Fruit fly (Drosophila melanogaster) whole organism, embryonic: Measurements from ENCODE around the gene saturn.

Source experiments
- Adf1 ChIP-seq: fragments of 200-800 bp; sonication (Bioruptor generic); IDR thresholded peaks from 2 replicates; pipeline ENCODE4 v1.3.6; 2022; ENCODE audit warnings: missing biosample characterization, missing genetic modification characterization
- CG10267 ChIP-seq: fragments of 200-800 bp; sonication (Bioruptor generic); optimal IDR thresholded peaks from 2 replicates; lab custom pipeline; 2018; ENCODE audit warnings: missing biosample characterization, mild to moderate bottlenecking, missing genetic modification characterization, moderate library complexity
- CG10321 ChIP-seq: fragments of 200-800 bp; sonication (Bioruptor generic); IDR thresholded peaks from 2 replicates; pipeline ENCODE4 v1.3.6; 2022; ENCODE audit warnings: missing biosample characterization, missing genetic modification characterization
- CG10543 ChIP-seq: fragments of 200-800 bp; sonication (Bioruptor generic); optimal IDR thresholded peaks from 3 replicates; lab custom pipeline; 2017; ENCODE audit warnings: missing biosample characterization, mild to moderate bottlenecking, missing genetic modification characterization, moderate library complexity
- CG12744 ChIP-seq: fragments of 200-800 bp; sonication (Bioruptor generic); optimal IDR thresholded peaks from 2 replicates; lab custom pipeline; 2016; ENCODE audit warnings: missing biosample characterization, missing genetic modification characterization
- CG13424 ChIP-seq: fragments of 200-800 bp; sonication (Bioruptor generic); optimal IDR thresholded peaks from 2 replicates; lab custom pipeline; 2019; ENCODE audit warnings: missing biosample characterization, mild to moderate bottlenecking, missing genetic modification characterization, moderate library complexity
- CG1529 ChIP-seq: fragments of 200-800 bp; sonication (Bioruptor generic); optimal IDR thresholded peaks from 3 replicates; lab custom pipeline; 2018; ENCODE audit warnings: missing biosample characterization, missing genetic modification characterization
- CG32772 ChIP-seq: fragments of 200-800 bp; sonication (Bioruptor generic); IDR thresholded peaks from 2 replicates; pipeline ENCODE4 v1.3.6; 2022; ENCODE audit warnings: missing biosample characterization, missing genetic modification characterization
- CG33213 ChIP-seq: fragments of 200-800 bp; sonication (Bioruptor generic); optimal IDR thresholded peaks from 3 replicates; lab custom pipeline; 2016; ENCODE audit warnings: missing biosample characterization, missing genetic modification characterization
- CG3407 ChIP-seq: fragments of 200-800 bp; sonication (Bioruptor generic); optimal IDR thresholded peaks from 2 replicates; lab custom pipeline; 2018; ENCODE audit warnings: missing biosample characterization, mild to moderate bottlenecking, missing genetic modification characterization
- CG7987 ChIP-seq: fragments of 200-800 bp; sonication (Bioruptor generic); optimal IDR thresholded peaks from 2 replicates; lab custom pipeline; 2018; ENCODE audit warnings: missing biosample characterization, mild to moderate bottlenecking, missing genetic modification characterization, moderate library complexity
- CG8765 ChIP-seq: fragments of 200-800 bp; sonication (Bioruptor generic); IDR thresholded peaks from 2 replicates; pipeline ENCODE4 v1.3.6; 2022; ENCODE audit warnings: missing biosample characterization, missing genetic modification characterization
- CG8924 ChIP-seq: fragments of 200-800 bp; optimal IDR thresholded peaks from 3 replicates; lab custom pipeline; 2019; ENCODE audit warnings: missing biosample characterization, mild to moderate bottlenecking, missing genetic modification characterization, moderate library complexity
- CG9876 ChIP-seq: fragments of 200-800 bp; sonication (Bioruptor generic); optimal IDR thresholded peaks from 2 replicates; lab custom pipeline; 2016; ENCODE audit warnings: missing biosample characterization, missing genetic modification characterization
- Camta ChIP-seq: fragments of 200-800 bp; sonication (Bioruptor generic); optimal IDR thresholded peaks from 2 replicates; lab custom pipeline; 2016; ENCODE audit warnings: missing biosample characterization, missing genetic modification characterization
- E2f2 ChIP-seq: fragments of 200-800 bp; sonication (Bioruptor generic); IDR thresholded peaks from 2 replicates; pipeline ENCODE4 v1.3.6; 2022; ENCODE audit warnings: missing biosample characterization, missing genetic modification characterization
- Fer1 ChIP-seq: fragments of 200-800 bp; sonication (Bioruptor generic); optimal IDR thresholded peaks from 2 replicates; lab custom pipeline; 2017; ENCODE audit warnings: missing biosample characterization, mild to moderate bottlenecking, missing genetic modification characterization
- Gug ChIP-seq: fragments of 200-800 bp; sonication (Bioruptor generic); IDR thresholded peaks from 4 replicates; pipeline ENCODE4 v1.3.6; 2022; ENCODE audit warnings: missing biosample characterization, missing genetic modification characterization
- HLH54F ChIP-seq: fragments of 200-800 bp; sonication (Bioruptor generic); optimal IDR thresholded peaks from 3 replicates; lab custom pipeline; 2016; ENCODE audit warnings: missing biosample characterization, missing genetic modification characterization
- Hr39 ChIP-seq: fragments of >200 bp; optimal IDR thresholded peaks from 2 replicates; lab custom pipeline; 2017
- Myb ChIP-seq: fragments of 200-800 bp; sonication (Bioruptor generic); optimal IDR thresholded peaks from 2 replicates; lab custom pipeline; 2016; ENCODE audit warnings: missing biosample characterization, missing genetic modification characterization
- Nf-YB ChIP-seq: fragments of 200-800 bp; sonication (Bioruptor generic); optimal IDR thresholded peaks from 3 replicates; lab custom pipeline; 2019; ENCODE audit warnings: missing biosample characterization, mild to moderate bottlenecking, missing genetic modification characterization, moderate library complexity
- Nf-YC ChIP-seq: fragments of 200-800 bp; optimal IDR thresholded peaks from 3 replicates; lab custom pipeline; 2019; ENCODE audit warnings: missing biosample characterization, mild to moderate bottlenecking, missing genetic modification characterization, moderate library complexity
- Oli ChIP-seq: fragments of 200-800 bp; sonication (Bioruptor generic); optimal IDR thresholded peaks from 2 replicates; lab custom pipeline; 2018; ENCODE audit warnings: missing biosample characterization, mild to moderate bottlenecking, missing genetic modification characterization, moderate library complexity
- Side ChIP-seq: fragments of 200-800 bp; sonication (Bioruptor generic); optimal IDR thresholded peaks from 2 replicates; lab custom pipeline; 2016; ENCODE audit warnings: missing biosample characterization, missing genetic modification characterization
- Stat92E ChIP-seq, 3 experiments: fragments of >200 bp in 2 of 3; fragments of 200-800 bp in 1 of 3; sonication (Bioruptor generic) in 1 of 3; optimal IDR thresholded peaks; 2 replicates each; lab custom pipeline; 2017 to 2019; ENCODE audit warnings: missing biosample characterization in 3 of 3, missing genetic modification characterization in 3 of 3, mild to moderate bottlenecking in 1 of 3, moderate library complexity in 1 of 3
- Vsx1 ChIP-seq: fragments of 200-800 bp; sonication (Bioruptor generic); optimal IDR thresholded peaks from 2 replicates; lab custom pipeline; 2017; ENCODE audit warnings: missing biosample characterization, mild to moderate bottlenecking, missing genetic modification characterization, missing genetic modification reagents
- az2 ChIP-seq: fragments of 200-800 bp; sonication (Bioruptor generic); optimal IDR thresholded peaks from 3 replicates; lab custom pipeline; 2016; ENCODE audit warnings: missing biosample characterization, missing genetic modification characterization
- bbx ChIP-seq: fragments of 200-800 bp; sonication (Bioruptor generic); IDR thresholded peaks from 2 replicates; pipeline ENCODE4 v1.3.6; 2022; ENCODE audit warnings: missing biosample characterization, missing genetic modification characterization; ENCODE audit not compliant: partially characterized antibody
- bigmax ChIP-seq: fragments of 200-800 bp; sonication (Bioruptor generic); optimal IDR thresholded peaks from 2 replicates; lab custom pipeline; 2018; ENCODE audit warnings: missing biosample characterization, mild to moderate bottlenecking, missing genetic modification characterization
- btn ChIP-seq: fragments of 200-800 bp; sonication (Bioruptor generic); optimal IDR thresholded peaks from 2 replicates; lab custom pipeline; 2016; ENCODE audit warnings: missing biosample characterization, missing genetic modification characterization
- ci ChIP-seq: fragments of 200-800 bp; sonication (Bioruptor generic); IDR thresholded peaks from 3 replicates; pipeline ENCODE4 v1.3.6; 2022; ENCODE audit warnings: missing biosample characterization, missing genetic modification characterization
- disco-r ChIP-seq: fragments of 200-800 bp; sonication (Bioruptor generic); optimal IDR thresholded peaks from 2 replicates; lab custom pipeline; 2016; ENCODE audit warnings: missing biosample characterization, missing genetic modification characterization
- gsb-n ChIP-seq: fragments of 200-800 bp; sonication (Bioruptor generic); optimal IDR thresholded peaks from 3 replicates; lab custom pipeline; 2018; ENCODE audit warnings: missing biosample characterization, mild to moderate bottlenecking, missing genetic modification characterization
- hkb ChIP-seq, 2 experiments: fragments of 200-800 bp in 1 of 2; fragments of >200 bp in 1 of 2; sonication (Bioruptor generic) in 1 of 2; IDR thresholded peaks in 1 of 2; optimal IDR thresholded peaks in 1 of 2; 2 replicates each; pipeline versions ENCODE4 v1.3.6 to Lab custom; 2017 to 2022; ENCODE audit warnings: missing biosample characterization in 1 of 2, missing genetic modification characterization in 1 of 2
- jumu ChIP-seq: fragments of 200-800 bp; sonication (Bioruptor generic); optimal IDR thresholded peaks from 3 replicates; lab custom pipeline; 2016; ENCODE audit warnings: missing biosample characterization, missing genetic modification characterization
- kah ChIP-seq: fragments of 200-800 bp; sonication (Bioruptor generic); optimal IDR thresholded peaks from 2 replicates; lab custom pipeline; 2018; ENCODE audit warnings: missing biosample characterization, mild to moderate bottlenecking, missing genetic modification characterization
- lilli ChIP-seq: fragments of 200-800 bp; sonication (Bioruptor generic); optimal IDR thresholded peaks from 3 replicates; lab custom pipeline; 2016; ENCODE audit warnings: missing biosample characterization, missing genetic modification characterization
- maf-S ChIP-seq: fragments of 200-800 bp; sonication (Bioruptor generic); optimal IDR thresholded peaks from 2 replicates; lab custom pipeline; 2016; ENCODE audit warnings: missing biosample characterization, missing genetic modification characterization
- psq ChIP-seq: fragments of 200-800 bp; sonication (Bioruptor generic); optimal IDR thresholded peaks from 2 replicates; lab custom pipeline; 2017; ENCODE audit warnings: missing biosample characterization, missing genetic modification characterization
- pzg ChIP-seq: fragments of 200-800 bp; sonication (Bioruptor generic); optimal IDR thresholded peaks from 3 replicates; lab custom pipeline; 2018; ENCODE audit warnings: missing biosample characterization, mild to moderate bottlenecking, missing genetic modification characterization, moderate library complexity
- ranshi ChIP-seq: fragments of 200-800 bp; sonication (Bioruptor generic); IDR thresholded peaks from 2 replicates; pipeline ENCODE4 v1.3.6; 2022; ENCODE audit warnings: missing biosample characterization, missing genetic modification characterization
- ro ChIP-seq: fragments of 200-800 bp; sonication (Bioruptor generic); IDR thresholded peaks from 2 replicates; pipeline ENCODE4 v1.3.6; 2022; ENCODE audit warnings: missing biosample characterization, missing genetic modification characterization
- sna ChIP-seq: fragments of 200-800 bp; sonication (Bioruptor generic); IDR thresholded peaks from 2 replicates; pipeline ENCODE4 v1.3.6; 2022; ENCODE audit warnings: missing biosample characterization, missing genetic modification characterization; ENCODE audit not compliant: partially characterized antibody
- tin ChIP-seq: fragments of 200-800 bp; sonication (Bioruptor generic); optimal IDR thresholded peaks from 3 replicates; lab custom pipeline; 2016; ENCODE audit warnings: missing biosample characterization, missing genetic modification characterization
- unpg ChIP-seq: fragments of 200-800 bp; sonication (Bioruptor generic); optimal IDR thresholded peaks from 3 replicates; lab custom pipeline; 2018; ENCODE audit warnings: missing biosample characterization, mild to moderate bottlenecking, missing genetic modification characterization, moderate library complexity
- yki ChIP-seq: fragments of >200 bp; optimal IDR thresholded peaks from 3 replicates; lab custom pipeline; 2018
- zen2 ChIP-seq: fragments of 200-800 bp; sonication (Bioruptor generic); IDR thresholded peaks from 3 replicates; pipeline ENCODE4 v1.3.6; 2022; ENCODE audit warnings: missing biosample characterization, missing genetic modification characterization; ENCODE audit not compliant: partially characterized antibody

saturn gene

DNA sequence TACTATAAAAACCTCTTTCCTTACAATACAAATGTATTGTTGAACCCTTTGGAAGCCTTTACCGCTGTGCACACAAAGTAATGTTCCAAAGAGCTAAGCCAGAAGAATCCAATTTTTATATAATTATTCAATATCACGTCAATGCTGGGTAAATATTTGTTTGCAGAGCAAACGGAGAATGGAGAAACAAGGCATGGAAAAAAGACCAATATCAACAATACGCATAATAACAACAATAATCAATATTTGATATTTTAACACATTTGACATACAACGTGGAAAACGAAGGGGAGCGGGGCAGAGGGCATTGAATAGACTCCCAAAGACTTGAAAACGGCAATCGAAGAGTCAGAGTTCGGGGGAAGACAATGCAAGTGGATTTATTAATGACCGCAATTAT is 28.9 kb upstream of the saturn start (continued):
- TF ChIP-seq ci = peak; percentile 86
- peak; percentile 88 for TF ChIP-seq CG7987 (GFP tag; lab: Kevin White, UChicago)
- TF ChIP-seq CG3407 (GFP tag; lab: Kevin White, UChicago) = peak; percentile 77
- peak; percentile 40 for TF ChIP-seq CG33213
- peak; percentile 48 for TF ChIP-seq HLH54F (GFP tag; lab: Kevin White, UChicago)
- TF ChIP-seq ranshi (GFP tag; lab: Robert Waterston, UW) = peak; percentile 50; the same call in 1 of the 2 replicates
- TF ChIP-seq CG32772 (GFP tag; lab: Robert Waterston, UW) = no peak
- no peak for TF ChIP-seq Myb (GFP tag; lab: Kevin White, UChicago)
- 0 out of 2 replicates have a peak, but pooled peaks have one; percentile 21 for TF ChIP-seq E2f2
- no peak for TF ChIP-seq tin (GFP tag; lab: Kevin White, UChicago)
- TF ChIP-seq Camta = peak; percentile 15
- peak; percentile 42 for TF ChIP-seq CG10267 (tag; lab: Kevin White, UChicago)
- peak; percentile 67 for TF ChIP-seq Vsx1 (GFP tag; lab: Kevin White, UChicago)
- TF ChIP-seq, all 482 proteins: peak for 219

DNA sequence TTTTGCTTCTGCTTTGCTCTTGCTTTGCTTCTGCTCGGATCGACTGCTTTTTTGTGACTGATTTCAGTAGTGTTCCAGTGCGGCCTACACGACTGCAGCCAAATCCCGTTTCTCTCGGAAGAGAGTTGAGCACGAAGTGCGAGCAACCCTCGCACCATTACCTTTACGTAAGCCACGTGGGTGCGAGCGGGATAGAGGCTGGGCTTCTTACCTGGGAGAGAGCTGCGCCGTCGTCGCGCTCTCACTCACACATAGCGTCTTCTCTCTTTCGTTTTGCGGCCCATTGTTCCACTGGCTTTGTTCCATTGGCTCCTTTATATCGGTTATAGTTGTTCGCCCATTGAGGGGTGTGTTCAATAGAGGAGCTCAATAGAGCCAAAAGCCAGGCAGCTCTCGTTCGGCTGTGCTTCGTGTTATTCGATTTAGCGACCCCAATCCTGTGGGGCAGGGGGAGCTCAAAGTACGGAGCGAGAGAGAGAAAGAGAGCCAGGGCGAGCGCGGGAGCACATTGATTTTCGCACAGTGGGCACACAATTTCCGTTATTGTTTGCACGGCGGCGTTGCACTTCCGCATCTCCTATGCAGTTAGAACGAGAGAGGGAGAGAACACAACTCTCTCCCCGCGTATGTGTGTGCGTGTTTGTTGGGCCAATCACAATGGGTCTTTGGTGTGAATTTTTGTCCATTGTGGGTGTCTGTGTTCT is 25.5 kb upstream of the saturn start:
- TF ChIP-seq hkb (optimal IDR thresholded peaks at IDR 0.05; lab: Kevin White, UChicago) = no peak
- TF ChIP-seq hkb (GFP tag; IDR thresholded peaks at IDR 0.05; lab: Robert Waterston, UW) = peak; percentile 51; the same call in 1 of the 2 replicates
- TF ChIP-seq sna = 0 out of 2 replicates have a peak, but pooled peaks have one; percentile 43
- no peak for TF ChIP-seq Gug (GFP tag; lab: Robert Waterston, UW)
- TF ChIP-seq HLH54F (GFP tag; lab: Kevin White, UChicago) = no peak
- TF ChIP-seq gsb-n (tag; lab: Kevin White, UChicago) = no peak
- TF ChIP-seq disco-r = no peak
- TF ChIP-seq pzg (GFP tag; lab: Kevin White, UChicago) = no peak
- TF ChIP-seq CG12744 (GFP tag; lab: Kevin White, UChicago) = no peak
- no peak for TF ChIP-seq Hr39 (lab: Kevin White, UChicago)
- TF ChIP-seq CG8765 (GFP tag; lab: Robert Waterston, UW) = 0 out of 2 replicates have a peak, but pooled peaks have one; percentile 5
- TF ChIP-seq maf-S = no peak
- TF ChIP-seq Fer1 (GFP tag; lab: Kevin White, UChicago) = no peak
- no peak for TF ChIP-seq bigmax (GFP tag; lab: Kevin White, UChicago)
- TF ChIP-seq psq (GFP tag; lab: Kevin White, UChicago) = no peak
- TF ChIP-seq CG10543 = no peak
- TF ChIP-seq Stat92E (GFP tag; optimal IDR thresholded peaks at IDR 0.05; lab: Kevin White, UChicago) = peak in 1 of 3 experiments; percentile 54
- peak; percentile 1 for TF ChIP-seq Side
- peak; percentile 6 for TF ChIP-seq CG8924 (tag; lab: Kevin White, UChicago)
- peak; percentile 93 for TF ChIP-seq Adf1 (GFP tag; lab: Robert Waterston, UW)
- no peak for TF ChIP-seq lilli
- no peak for TF ChIP-seq kah (GFP tag; lab: Kevin White, UChicago)
- no peak for TF ChIP-seq btn (GFP tag; lab: Kevin White, UChicago)
- TF ChIP-seq bbx = peak; percentile 54; the same call in 1 of the 2 replicates
- TF ChIP-seq CG13424 (tag; lab: Kevin White, UChicago) = no peak
- TF ChIP-seq CG9876 (GFP tag; lab: Kevin White, UChicago) = no peak
- TF ChIP-seq Oli = no peak
- TF ChIP-seq jumu (GFP tag; lab: Kevin White, UChicago) = no peak
- peak; percentile 97 for TF ChIP-seq CG10321
- TF ChIP-seq CG1529 (GFP tag; lab: Kevin White, UChicago) = no peak
- TF ChIP-seq ro (GFP tag; lab: Robert Waterston, UW) = no peak
- TF ChIP-seq yki (lab: Kevin White, UChicago) = peak; percentile 38
- TF ChIP-seq Nf-YB (GFP tag; lab: Kevin White, UChicago) = peak; percentile 100
- TF ChIP-seq zen2 (GFP tag; lab: Robert Waterston, UW) = peak; percentile 70; the same call in 2 of the 3 replicates
- no peak for TF ChIP-seq unpg
- TF ChIP-seq Nf-YC = peak; percentile 99
- TF ChIP-seq az2 (GFP tag; lab: Kevin White, UChicago) = no peak
